Fruit fly (Drosophila melanogaster): ENCODE data around the gene mfr.

- no peak for TF ChIP-seq psq (optimal IDR thresholded peaks at IDR 0.05)
- TF ChIP-seq Sin3A (optimal IDR thresholded peaks at IDR 0.05) = no peak
- no peak for TF ChIP-seq ttk (optimal IDR thresholded peaks at IDR 0.05)
- no peak for TF ChIP-seq insv (optimal IDR thresholded peaks at IDR 0.05)
- TF ChIP-seq Myc (optimal IDR thresholded peaks at IDR 0.05) = no peak
Measured at dm6 chr3L:8953199-8953956, 40.9 kb upstream of the mfr start.

Measured in Kc167 (cell line).